Worm (Caenorhabditis elegans): ENCODE results near the gene ostf-4.

ce11 chrIII:10293362-10293761, 25.0 kb downstream of the ostf-4 start:
- TF ChIP-seq dao-5 (tag; optimal IDR thresholded peaks at IDR 0.05), result no peak
- no peak for TF ChIP-seq W03F9.2 (tag; optimal IDR thresholded peaks at IDR 0.05)
- no peak for TF ChIP-seq him-1 (tag; optimal IDR thresholded peaks at IDR 0.05)
